Fruit fly (Drosophila melanogaster): ENCODE measurements around the gene CG17375.
A peak's percentile ranks its signal among the peaks of the same experiment; 100 is the strongest.

The CG17375 gene

dm6 chr2L:6841349-6841748, 35.8 kb upstream of the CG17375 start (continued):
- TF ChIP-seq CG13296 (GFP tag; optimal IDR thresholded peaks at IDR 0.05) (peak; percentile 13), zen2 (GFP tag; IDR thresholded peaks at IDR 0.05; ENCODE audit: partially characterized antibody) (no peak), CG16863 (GFP tag; optimal IDR thresholded peaks at IDR 0.05) (peak; percentile 68), CG9727 (GFP tag; optimal IDR thresholded peaks at IDR 0.05) (peak; percentile 90), CG8281 (tag; optimal IDR thresholded peaks at IDR 0.05) (peak; percentile 28), jumu (GFP tag; optimal IDR thresholded peaks at IDR 0.05) (peak; percentile 77), pum (GFP tag; optimal IDR thresholded peaks at IDR 0.05) (peak; percentile 57), CG2129 (GFP tag; IDR thresholded peaks at IDR 0.05; ENCODE audit: partially characterized antibody) (no peak), CG7963 (GFP tag; IDR thresholded peaks at IDR 0.05; ENCODE audit: partially characterized antibody) (no peak), CG30403 (GFP tag; optimal IDR thresholded peaks at IDR 0.05) (peak; percentile 68), cas (GFP tag; IDR thresholded peaks at IDR 0.05) (0 out of 2 replicates have a peak, but pooled peaks have one; percentile 32), ci (GFP tag; IDR thresholded peaks at IDR 0.05) (peak; percentile 91), Awh (GFP tag; IDR thresholded peaks at IDR 0.05) (peak; percentile 83), Dfd (GFP tag; optimal IDR thresholded peaks at IDR 0.05) (no peak), Xrp1 (GFP tag; IDR thresholded peaks at IDR 0.05) (peak; percentile 94), crc (GFP tag; optimal IDR thresholded peaks at IDR 0.05) (peak; percentile 29), H2.0 (GFP tag; IDR thresholded peaks at IDR 0.05) (peak; percentile 55), sob (GFP tag; IDR thresholded peaks at IDR 0.05) (peak; percentile 67), mam (GFP tag; optimal IDR thresholded peaks at IDR 0.05) (peak; percentile 34), nom (GFP tag; optimal IDR thresholded peaks at IDR 0.05) (no peak), emc (GFP tag; optimal IDR thresholded peaks at IDR 0.05) (no peak), CG12659 (GFP tag; optimal IDR thresholded peaks at IDR 0.05) (peak; percentile 23), CG15011 (GFP tag; optimal IDR thresholded peaks at IDR 0.05) (peak; percentile 11), CG12155 (GFP tag; optimal IDR thresholded peaks at IDR 0.05) (peak; percentile 50), CG12391 (tag; optimal IDR thresholded peaks at IDR 0.05) (peak; percentile 74), CG10366 (GFP tag; IDR thresholded peaks at IDR 0.05) (peak; percentile 58), NC2α (GFP tag; optimal IDR thresholded peaks at IDR 0.05) (peak; percentile 44), tll (GFP tag; optimal IDR thresholded peaks at IDR 0.05) (peak in 1 of 2 experiments; percentile 29), ken (GFP tag; IDR thresholded peaks at IDR 0.05) (peak; percentile 85), CG2875 (GFP tag; optimal IDR thresholded peaks at IDR 0.05) (peak; percentile 66), pho (GFP tag; optimal IDR thresholded peaks at IDR 0.05) (peak; percentile 13), Lpt (GFP tag; optimal IDR thresholded peaks at IDR 0.05) (no peak), CG4328 (GFP tag; optimal IDR thresholded peaks at IDR 0.05) (no peak), oc (tag; optimal IDR thresholded peaks at IDR 0.05) (peak; percentile 80), Tbp (GFP tag; optimal IDR thresholded peaks at IDR 0.05) (no peak), insv (GFP tag; optimal IDR thresholded peaks at IDR 0.05) (no peak), CG12769 (tag; optimal IDR thresholded peaks at IDR 0.05) (no peak), CG12236 (GFP tag; optimal IDR thresholded peaks at IDR 0.05) (peak; percentile 7), CG11723 (GFP tag; optimal IDR thresholded peaks at IDR 0.05) (peak; percentile 55), salm (tag; optimal IDR thresholded peaks at IDR 0.05) (peak; percentile 20), CG16815 (GFP tag; optimal IDR thresholded peaks at IDR 0.05) (peak; percentile 80), twi (tag; optimal IDR thresholded peaks at IDR 0.05) (peak; percentile 70), CG5953 (GFP tag; IDR thresholded peaks at IDR 0.05) (no peak), H15 (GFP tag; IDR thresholded peaks at IDR 0.05) (peak; percentile 63; the same call in 2 of the 3 replicates), tap (tag; optimal IDR thresholded peaks at IDR 0.05) (peak; percentile 69), Oli (tag; optimal IDR thresholded peaks at IDR 0.05) (peak; percentile 74), her (GFP tag; optimal IDR thresholded peaks at IDR 0.05) (peak; percentile 47), B-H2 (GFP tag; optimal IDR thresholded peaks at IDR 0.05) (no peak), CG33213 (GFP tag; optimal IDR thresholded peaks at IDR 0.05) (peak; percentile 55), sug (tag; optimal IDR thresholded peaks at IDR 0.05) (no peak), CG31388 (GFP tag; optimal IDR thresholded peaks at IDR 0.05) (no peak)
